Worm (Caenorhabditis elegans) whole organism, midembryonic: ENCODE results near the gene smgl-2.

Experiments
- flt-1 ChIP-seq: fragments of 200-800 bp; sonication (Bioruptor generic); IDR thresholded peaks from 2 replicates; pipeline ENCODE4 v1.3.6; 2022; ENCODE audit warnings: missing genetic modification characterization, missing compliant biosample characterization
- ref-1 ChIP-seq: fragments of 200-800 bp; sonication (Bioruptor generic); conservative IDR thresholded peaks from 2 replicates; pipeline ENCODE4 v1.3.6; 2022; ENCODE audit warnings: missing genetic modification reagents, missing genetic modification characterization, missing compliant biosample characterization

- TF ChIP-seq flt-1 (no peak), ref-1 (no peak)
Observed at ce11 chrIV:3751001-3751400, 25.0 kb downstream of the smgl-2 start, which contains the start of gene ugt-45.
